Worm (Caenorhabditis elegans) whole organism, L2 larva: ENCODE data around the gene nhr-110.

Source experiments
- C34F6.9 ChIP-seq: fragments of 150-350 bp; optimal IDR thresholded peaks from 2 replicates; lab custom pipeline; 2014; ENCODE audit warnings: missing biosample characterization, missing genetic modification characterization
- F13H6.1 ChIP-seq: sonication (generic microtip); optimal IDR thresholded peaks from 2 replicates; lab custom pipeline; 2016; ENCODE audit warnings: missing genetic modification characterization, missing compliant biosample characterization
- R02D3.7 ChIP-seq: fragments of 150-350 bp; optimal IDR thresholded peaks from 2 replicates; lab custom pipeline; 2014; ENCODE audit warnings: missing biosample characterization, missing genetic modification characterization
- alr-1 ChIP-seq: fragments of 150-350 bp; optimal IDR thresholded peaks from 2 replicates; lab custom pipeline; 2014; ENCODE audit warnings: missing biosample characterization, missing genetic modification characterization
- aly-2 ChIP-seq: fragments of 150-350 bp; optimal IDR thresholded peaks from 2 replicates; lab custom pipeline; 2014; ENCODE audit warnings: missing biosample characterization, missing genetic modification characterization
- ceh-16 ChIP-seq: fragments of 150-350 bp; optimal IDR thresholded peaks from 2 replicates; lab custom pipeline; 2014; ENCODE audit warnings: missing biosample characterization, missing genetic modification characterization
- ceh-82 ChIP-seq: fragments of 150-350 bp; optimal IDR thresholded peaks from 2 replicates; lab custom pipeline; 2014; ENCODE audit warnings: missing biosample characterization, missing genetic modification characterization
- crh-2 ChIP-seq: sonication (generic microtip); optimal IDR thresholded peaks from 2 replicates; lab custom pipeline; 2017; ENCODE audit warnings: missing biosample characterization, missing genetic modification characterization
- dmd-4 ChIP-seq: sonication (generic microtip); optimal IDR thresholded peaks from 2 replicates; lab custom pipeline; 2017; ENCODE audit warnings: missing biosample characterization, missing genetic modification characterization
- egl-27 ChIP-seq: sonication (generic microtip); optimal IDR thresholded peaks from 3 replicates; lab custom pipeline; 2017; ENCODE audit warnings: missing biosample characterization, missing genetic modification reagents, missing genetic modification characterization
- elt-1 ChIP-seq: fragments of 150-350 bp; optimal IDR thresholded peaks from 2 replicates; lab custom pipeline; 2014; ENCODE audit warnings: missing biosample characterization, missing genetic modification characterization
- elt-3 ChIP-seq: sonication (generic microtip); optimal IDR thresholded peaks from 2 replicates; lab custom pipeline; 2017; ENCODE audit warnings: missing biosample characterization, missing genetic modification characterization
- gmeb-1 ChIP-seq: fragments of 150-350 bp; optimal IDR thresholded peaks from 2 replicates; lab custom pipeline; 2014; ENCODE audit warnings: missing biosample characterization, missing genetic modification characterization
- lin-11 ChIP-seq: fragments of 150-350 bp; sonication (generic microtip); optimal IDR thresholded peaks from 2 replicates; lab custom pipeline; 2014; ENCODE audit warnings: missing biosample characterization, missing genetic modification characterization, inconsistent platforms, mixed read lengths
- lin-39 ChIP-seq: fragments of 150-350 bp; optimal IDR thresholded peaks from 2 replicates; lab custom pipeline; 2014; ENCODE audit warnings: missing biosample characterization, missing genetic modification reagents, missing genetic modification characterization
- lsy-2 ChIP-seq, 2 experiments: fragments of 150-350 bp in 1 of 2; sonication (generic microtip) in 1 of 2; optimal IDR thresholded peaks; 2 replicates each; lab custom pipeline; 2014 to 2017; ENCODE audit warnings: missing biosample characterization in 2 of 2, missing genetic modification characterization in 2 of 2
- mab-5 ChIP-seq: fragments of 150-350 bp; optimal IDR thresholded peaks from 2 replicates; lab custom pipeline; 2014; ENCODE audit warnings: missing biosample characterization, missing genetic modification characterization
- mbf-1 ChIP-seq: sonication (generic microtip); optimal IDR thresholded peaks from 2 replicates; lab custom pipeline; 2017; ENCODE audit warnings: missing biosample characterization, missing genetic modification characterization
- mdl-1 ChIP-seq, 2 experiments: fragments of 150-350 bp in 1 of 2; sonication (generic microtip) in 1 of 2; optimal IDR thresholded peaks; 2 replicates each; lab custom pipeline; 2017; ENCODE audit warnings: missing biosample characterization in 2 of 2, missing genetic modification characterization in 2 of 2
- nhr-11 ChIP-seq: fragments of 150-350 bp; optimal IDR thresholded peaks from 2 replicates; lab custom pipeline; 2014; ENCODE audit warnings: missing biosample characterization, missing genetic modification characterization
- nhr-12 ChIP-seq: fragments of 150-350 bp; optimal IDR thresholded peaks from 2 replicates; lab custom pipeline; 2014; ENCODE audit warnings: missing biosample characterization, missing genetic modification characterization
- nhr-129 ChIP-seq: fragments of 150-350 bp; optimal IDR thresholded peaks from 2 replicates; lab custom pipeline; 2014; ENCODE audit warnings: missing biosample characterization, missing genetic modification characterization
- nhr-21 ChIP-seq: fragments of 150-350 bp; optimal IDR thresholded peaks from 2 replicates; lab custom pipeline; 2014; ENCODE audit warnings: missing biosample characterization, missing genetic modification characterization
- nhr-23 ChIP-seq: fragments of 150-350 bp; optimal IDR thresholded peaks from 2 replicates; lab custom pipeline; 2014; ENCODE audit warnings: missing biosample characterization, missing genetic modification reagents, missing genetic modification characterization
- nhr-237 ChIP-seq: fragments of 150-350 bp; optimal IDR thresholded peaks from 2 replicates; lab custom pipeline; 2014; ENCODE audit warnings: missing biosample characterization, missing genetic modification characterization
- nhr-6 ChIP-seq: fragments of 150-350 bp; optimal IDR thresholded peaks from 2 replicates; lab custom pipeline; 2014; ENCODE audit warnings: missing biosample characterization, missing genetic modification characterization
- nhr-77 ChIP-seq: fragments of 150-350 bp; optimal IDR thresholded peaks from 2 replicates; lab custom pipeline; 2014; ENCODE audit warnings: missing biosample characterization, missing genetic modification characterization
- sem-4 ChIP-seq: fragments of 150-350 bp; optimal IDR thresholded peaks from 2 replicates; lab custom pipeline; 2014; ENCODE audit warnings: missing biosample characterization, missing genetic modification reagents, missing genetic modification characterization
- sma-3 ChIP-seq: sonication (generic microtip); optimal IDR thresholded peaks from 2 replicates; lab custom pipeline; 2016; ENCODE audit warnings: missing genetic modification reagents, missing genetic modification characterization, missing compliant biosample characterization
- sma-9 ChIP-seq, 2 experiments: fragments of 150-350 bp in 1 of 2; sonication (generic microtip) in 1 of 2; optimal IDR thresholded peaks; 2 replicates each; lab custom pipeline; 2014 to 2016; ENCODE audit warnings: missing genetic modification characterization in 2 of 2, mild to moderate bottlenecking in 1 of 2, missing biosample characterization in 1 of 2, missing compliant biosample characterization in 1 of 2, missing genetic modification reagents in 1 of 2, moderate library complexity in 1 of 2
- snpc-4 ChIP-seq: fragments of 150-350 bp; optimal IDR thresholded peaks from 2 replicates; lab custom pipeline; 2014; ENCODE audit warnings: missing biosample characterization, missing genetic modification characterization
- unc-39 ChIP-seq: fragments of 150-350 bp; optimal IDR thresholded peaks from 2 replicates; lab custom pipeline; 2014; ENCODE audit warnings: missing biosample characterization, missing genetic modification characterization
- unc-62 ChIP-seq: fragments of 150-350 bp; optimal IDR thresholded peaks from 2 replicates; lab custom pipeline; 2014; ENCODE audit warnings: missing biosample characterization, missing genetic modification reagents, missing genetic modification characterization
- ztf-11 ChIP-seq: sonication (generic microtip); optimal IDR thresholded peaks from 2 replicates; lab custom pipeline; 2017; ENCODE audit warnings: missing biosample characterization, missing genetic modification characterization
- ztf-4 ChIP-seq: fragments of 150-350 bp; optimal IDR thresholded peaks from 2 replicates; lab custom pipeline; 2014; ENCODE audit warnings: missing biosample characterization, missing genetic modification characterization

nhr-110 gene

ce11 chrV:1654845-1655244 is 30.6 kb upstream of the nhr-110 start, which contains the start of gene irld-11:
Gene irld-11 (plus strand): TSS chrV:1655145.
- TF ChIP-seq nhr-21 (peak; percentile 16), ceh-16 (tag; lab: Kevin White, UChicago) (no peak)

ce11 chrV:1651045-1651444 is 26.8 kb upstream of the nhr-110 start, which contains the start of gene irld-44:
Gene irld-44 (plus strand): TSS chrV:1651345.
- TF ChIP-seq unc-62 (GFP tag; lab: Kevin White, UChicago), result no peak
- no peak for TF ChIP-seq elt-3
- TF ChIP-seq F13H6.1 (tag; lab: Kevin White, UChicago), result no peak
- TF ChIP-seq unc-39, result no peak
- TF ChIP-seq snpc-4 (tag; lab: Kevin White, UChicago), result no peak
- no peak for TF ChIP-seq nhr-6 (tag; lab: Kevin White, UChicago)

- no peak for TF ChIP-seq lin-11 (tag; lab: Kevin White, UChicago)
These were observed 23.8 kb upstream of the nhr-110 start, which contains the start of gene irld-45 for ce11 chrV:1648000-1648399. Gene irld-45 (plus strand): TSS chrV:1648300.

- no peak for TF ChIP-seq elt-1
- TF ChIP-seq sma-9 (GFP tag; optimal IDR thresholded peaks at IDR 0.05; lab: Kevin White, UChicago), result no peak
- TF ChIP-seq sma-9 (tag; optimal IDR thresholded peaks at IDR 0.05; lab: Kevin White, UChicago), result no peak
- TF ChIP-seq nhr-21, result no peak
These were observed 19.6 kb upstream of the nhr-110 start, which contains the start of gene alh-2 for ce11 chrV:1643886-1644285. Gene alh-2 (plus strand): TSS chrV:1644169.

ce11 chrV:1642768-1643167 is 18.5 kb upstream of the nhr-110 start:
- TF ChIP-seq mbf-1 (tag; lab: Kevin White, UChicago), result no peak
- no peak for TF ChIP-seq sma-3 (GFP tag; lab: Kevin White, UChicago)
- TF ChIP-seq egl-27 (tag; lab: Kevin White, UChicago), result no peak
- no peak for TF ChIP-seq nhr-237 (tag; lab: Kevin White, UChicago)
- TF ChIP-seq ceh-82, result no peak
- TF ChIP-seq nhr-129 (tag; lab: Kevin White, UChicago), result no peak
- no peak for TF ChIP-seq nhr-21

- no peak for TF ChIP-seq nhr-23
- TF ChIP-seq nhr-11 (tag; lab: Kevin White, UChicago), result no peak
- TF ChIP-seq nhr-77 (tag; lab: Kevin White, UChicago), result no peak
- no peak for TF ChIP-seq ztf-4 (tag; lab: Kevin White, UChicago)
- TF ChIP-seq sma-9 (GFP tag; optimal IDR thresholded peaks at IDR 0.05; lab: Kevin White, UChicago), result no peak
- TF ChIP-seq sma-9 (tag; optimal IDR thresholded peaks at IDR 0.05; lab: Kevin White, UChicago), result no peak
- no peak for TF ChIP-seq snpc-4 (tag; lab: Kevin White, UChicago)
- TF ChIP-seq nhr-12, result no peak
- TF ChIP-seq R02D3.7 (tag; lab: Kevin White, UChicago), result no peak
- no peak for TF ChIP-seq elt-1
- no peak for TF ChIP-seq lsy-2 (tag; optimal IDR thresholded peaks at IDR 0.05; lab: Kevin White, UChicago)
- no peak for TF ChIP-seq aly-2 (tag; lab: Kevin White, UChicago)
- no peak for TF ChIP-seq dmd-4 (tag; lab: Kevin White, UChicago)
- TF ChIP-seq lin-39 (tag; lab: Kevin White, UChicago), result no peak
- no peak for TF ChIP-seq nhr-237 (tag; lab: Kevin White, UChicago)
These were observed 18.0 kb upstream of the nhr-110 start, which contains the start of gene Y46H3D.1 for ce11 chrV:1642199-1642598. Gene Y46H3D.1 (plus strand): TSS chrV:1642499.

- TF ChIP-seq sem-4, result no peak
- TF ChIP-seq gmeb-1 (tag; lab: Kevin White, UChicago), result no peak
- TF ChIP-seq ztf-11 (tag; lab: Kevin White, UChicago), result no peak
- TF ChIP-seq nhr-12, result no peak
- TF ChIP-seq elt-1, result no peak
- TF ChIP-seq crh-2 (tag; lab: Kevin White, UChicago), result no peak
- TF ChIP-seq mab-5, result no peak
- TF ChIP-seq alr-1 (tag; lab: Kevin White, UChicago), result no peak
- TF ChIP-seq lin-39 (tag; lab: Kevin White, UChicago), result no peak
- no peak for TF ChIP-seq snpc-4 (tag; lab: Kevin White, UChicago)
- no peak for TF ChIP-seq mdl-1 (tag; optimal IDR thresholded peaks at IDR 0.05; lab: Kevin White, UChicago)
- TF ChIP-seq C34F6.9 (tag; lab: Kevin White, UChicago), result no peak
- no peak for TF ChIP-seq lin-11 (tag; lab: Kevin White, UChicago)
These were observed 15.8 kb upstream of the nhr-110 start, which contains the start of gene str-221 for ce11 chrV:1640008-1640407. Gene str-221 (plus strand): TSS chrV:1640308.
